Worm (Caenorhabditis elegans) whole organism, L3 larva: Measurements from ENCODE around the gene H14E04.2.

Source experiments
- R02D3.7 ChIP-seq: fragments of 150-350 bp; optimal IDR thresholded peaks from 2 replicates; lab custom pipeline; 2014; ENCODE audit warnings: missing biosample characterization, missing genetic modification characterization
- ZK546.5 ChIP-seq: sonication (generic microtip); optimal IDR thresholded peaks from 2 replicates; lab custom pipeline; 2017; ENCODE audit warnings: missing biosample characterization, missing genetic modification characterization
- ama-1 ChIP-seq: fragments of 150-350 bp; optimal IDR thresholded peaks from 2 replicates; lab custom pipeline; 2018
- ceh-28 ChIP-seq: fragments of 150-350 bp; optimal IDR thresholded peaks from 2 replicates; lab custom pipeline; 2014; ENCODE audit warnings: missing biosample characterization, missing genetic modification reagents, missing genetic modification characterization
- ceh-9 ChIP-seq: sonication (generic microtip); optimal IDR thresholded peaks from 2 replicates; lab custom pipeline; 2018; ENCODE audit warnings: missing biosample characterization, missing genetic modification characterization
- egl-27 ChIP-seq: sonication (generic microtip); optimal IDR thresholded peaks from 4 replicates; lab custom pipeline; 2017; ENCODE audit warnings: missing biosample characterization, missing genetic modification reagents, missing genetic modification characterization
- elt-1 ChIP-seq: fragments of 150-350 bp; optimal IDR thresholded peaks from 2 replicates; lab custom pipeline; 2014; ENCODE audit warnings: missing biosample characterization, missing genetic modification characterization
- elt-2 ChIP-seq: sonication (generic microtip); optimal IDR thresholded peaks from 2 replicates; lab custom pipeline; 2016; ENCODE audit warnings: missing genetic modification reagents, mild to moderate bottlenecking, missing genetic modification characterization, missing compliant biosample characterization
- elt-3 ChIP-seq, 3 experiments: fragments of 150-350 bp in 1 of 3; sonication (generic microtip) in 2 of 3; optimal IDR thresholded peaks; 2 replicates in 2 of 3; 4 replicates in 1 of 3; lab custom pipeline; 2014 to 2017; ENCODE audit warnings: missing biosample characterization in 3 of 3, missing genetic modification characterization in 3 of 3
- eor-1 ChIP-seq, 2 experiments: fragments of 150-350 bp; optimal IDR thresholded peaks; 2 replicates each; lab custom pipeline; 2014 to 2018; ENCODE audit warnings: missing biosample characterization in 2 of 2, missing genetic modification characterization in 2 of 2
- fkh-10 ChIP-seq: sonication (generic microtip); optimal IDR thresholded peaks from 2 replicates; lab custom pipeline; 2017; ENCODE audit warnings: missing biosample characterization, missing genetic modification reagents, missing genetic modification characterization
- fkh-2 ChIP-seq: fragments of 150-350 bp; optimal IDR thresholded peaks from 2 replicates; lab custom pipeline; 2014; ENCODE audit warnings: missing biosample characterization, missing genetic modification reagents, missing genetic modification characterization
- fos-1 ChIP-seq: fragments of 150-350 bp; optimal IDR thresholded peaks from 2 replicates; lab custom pipeline; 2014; ENCODE audit warnings: missing biosample characterization, missing genetic modification characterization
- lin-15B ChIP-seq: fragments of 150-350 bp; optimal IDR thresholded peaks from 2 replicates; lab custom pipeline; 2014; ENCODE audit warnings: missing biosample characterization, missing genetic modification characterization
- lsy-12 ChIP-seq: sonication (generic microtip); optimal IDR thresholded peaks from 2 replicates; lab custom pipeline; 2016; ENCODE audit warnings: mild to moderate bottlenecking, missing genetic modification characterization, missing compliant biosample characterization
- mdl-1 ChIP-seq: fragments of 150-350 bp; optimal IDR thresholded peaks from 2 replicates; lab custom pipeline; 2014; ENCODE audit warnings: missing biosample characterization, missing genetic modification characterization
- mml-1 ChIP-seq: fragments of 150-350 bp; sonication (generic microtip); optimal IDR thresholded peaks from 3 replicates; lab custom pipeline; 2014; ENCODE audit warnings: missing biosample characterization, missing genetic modification characterization
- nfya-1 ChIP-seq: sonication (generic microtip); optimal IDR thresholded peaks from 2 replicates; lab custom pipeline; 2017; ENCODE audit warnings: missing genetic modification characterization, mild to moderate bottlenecking, missing compliant biosample characterization, antibody characterized with exemption, moderate library complexity; ENCODE audit not compliant: insufficient read depth
- nhr-237 ChIP-seq: fragments of 150-350 bp; optimal IDR thresholded peaks from 2 replicates; lab custom pipeline; 2014; ENCODE audit warnings: missing biosample characterization, missing genetic modification characterization
- nhr-43 ChIP-seq: sonication (generic microtip); optimal IDR thresholded peaks from 2 replicates; lab custom pipeline; 2016; ENCODE audit warnings: mild to moderate bottlenecking, missing genetic modification characterization, missing compliant biosample characterization; ENCODE audit not compliant: poor library complexity, severe bottlenecking
- nhr-67 ChIP-seq: fragments of 150-350 bp; optimal IDR thresholded peaks from 2 replicates; lab custom pipeline; 2014; ENCODE audit warnings: missing biosample characterization, missing genetic modification characterization
- nhr-76 ChIP-seq: fragments of 150-350 bp; sonication (generic microtip); optimal IDR thresholded peaks from 5 replicates; lab custom pipeline; 2014; ENCODE audit warnings: missing biosample characterization, missing genetic modification characterization
- pha-4 ChIP-seq: fragments of 150-350 bp; optimal IDR thresholded peaks from 2 replicates; lab custom pipeline; 2014; ENCODE audit warnings: missing biosample characterization, missing genetic modification reagents, missing genetic modification characterization
- pqm-1 ChIP-seq: fragments of 150-350 bp; optimal IDR thresholded peaks from 2 replicates; lab custom pipeline; 2017; ENCODE audit warnings: missing biosample characterization, missing genetic modification characterization, inconsistent platforms
- skn-1 ChIP-seq: fragments of 150-350 bp; optimal IDR thresholded peaks from 2 replicates; lab custom pipeline; 2014; ENCODE audit warnings: missing biosample characterization, missing genetic modification characterization
- snpc-4 ChIP-seq: fragments of 150-350 bp; optimal IDR thresholded peaks from 2 replicates; lab custom pipeline; 2014; ENCODE audit warnings: missing biosample characterization, missing genetic modification characterization
- tbx-2 ChIP-seq: sonication (generic microtip); optimal IDR thresholded peaks from 2 replicates; lab custom pipeline; 2016; ENCODE audit warnings: mild to moderate bottlenecking, missing genetic modification characterization, missing compliant biosample characterization
- zag-1 ChIP-seq: fragments of 150-350 bp; optimal IDR thresholded peaks from 2 replicates; lab custom pipeline; 2014; ENCODE audit warnings: missing biosample characterization, missing genetic modification characterization
- ztf-4 ChIP-seq: fragments of 150-350 bp; optimal IDR thresholded peaks from 2 replicates; lab custom pipeline; 2014; ENCODE audit warnings: missing biosample characterization, missing genetic modification characterization

The H14E04.2 gene

DNA sequence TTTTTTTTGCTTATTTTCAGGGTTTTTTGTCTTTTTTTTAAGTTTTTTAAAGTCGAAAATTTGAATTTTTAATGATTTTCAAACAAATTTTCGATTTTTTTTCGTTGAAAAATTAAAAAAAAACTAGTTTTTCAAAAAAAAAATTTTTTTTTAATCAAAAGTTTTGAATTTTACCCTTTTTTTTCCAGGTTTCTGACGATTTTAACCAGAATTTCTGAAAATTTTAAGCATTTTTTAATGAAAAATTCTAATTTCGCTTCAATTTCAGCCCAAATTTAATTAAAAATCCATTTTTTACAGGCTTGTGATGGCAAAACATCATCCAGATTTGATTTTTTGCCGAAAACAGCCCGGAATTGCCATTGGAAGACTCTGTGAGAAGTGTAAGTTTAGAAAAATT is 32.7 kb upstream of the H14E04.2 start, which contains the start of gene phf-5:
TSS of gene phf-5 (plus strand) at position 301 of the 400 bp plus-strand sequence.
- TF ChIP-seq mml-1 (no peak), eor-1 (tag; optimal IDR thresholded peaks at IDR 0.05; lab: Kevin White, UChicago) (no peak), nhr-237 (tag; lab: Kevin White, UChicago) (no peak), tbx-2 (tag; lab: Kevin White, UChicago) (no peak), nhr-76 (tag; lab: Kevin White, UChicago) (no peak), pha-4 (tag; lab: Kevin White, UChicago) (no peak), ceh-9 (tag; lab: Kevin White, UChicago) (no peak), nfya-1 (tag; lab: Kevin White, UChicago) (no peak), elt-2 (tag; lab: Kevin White, UChicago) (no peak), pqm-1 (tag; lab: Kevin White, UChicago) (no peak), ZK546.5 (tag; lab: Kevin White, UChicago) (no peak), zag-1 (tag; lab: Kevin White, UChicago) (no peak), fos-1 (tag; lab: Kevin White, UChicago) (no peak), R02D3.7 (tag; lab: Kevin White, UChicago) (no peak), ztf-4 (tag; lab: Kevin White, UChicago) (no peak), fkh-2 (tag; lab: Kevin White, UChicago) (no peak), snpc-4 (tag; lab: Kevin White, UChicago) (no peak)
- TF ChIP-seq, all 47 proteins: peak for 0

DNA sequence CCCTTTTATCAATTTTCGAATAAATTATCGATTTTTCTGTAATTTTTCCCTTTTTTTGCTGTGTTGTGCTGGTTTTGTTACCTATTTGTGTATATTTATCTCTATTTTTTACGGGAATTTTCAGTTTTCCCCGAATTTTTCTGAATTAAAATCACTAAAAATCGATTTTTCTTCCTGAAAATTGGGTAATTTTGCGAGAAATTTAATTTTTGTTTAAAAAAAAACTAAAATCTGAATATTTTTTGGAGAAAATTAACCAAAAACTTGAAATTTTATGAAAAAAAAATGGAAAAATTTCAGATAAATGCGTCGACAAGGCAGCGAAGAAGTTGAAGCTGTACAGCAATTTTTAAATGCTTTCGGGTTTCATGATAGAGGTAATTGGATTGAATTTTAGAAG is 28.7 kb upstream of the H14E04.2 start, which contains the start of gene gip-1:
TSS of gene gip-1 (plus strand) at position 301 of the 400 bp plus-strand sequence.
- TF ChIP-seq skn-1 (tag; lab: Kevin White, UChicago) (no peak), lsy-12 (tag; lab: Kevin White, UChicago) (no peak), fkh-10 (GFP tag; lab: Kevin White, UChicago) (no peak), nhr-43 (tag; lab: Kevin White, UChicago) (no peak), ceh-9 (tag; lab: Kevin White, UChicago) (no peak), mml-1 (no peak), lin-15B (no peak), nhr-76 (tag; lab: Kevin White, UChicago) (no peak), nfya-1 (tag; lab: Kevin White, UChicago) (no peak), pha-4 (tag; lab: Kevin White, UChicago) (no peak), ceh-28 (tag; lab: Kevin White, UChicago) (no peak), nhr-67 (tag; lab: Kevin White, UChicago) (no peak), ama-1 (lab: Kevin White, UChicago) (no peak), tbx-2 (tag; lab: Kevin White, UChicago) (no peak)

DNA sequence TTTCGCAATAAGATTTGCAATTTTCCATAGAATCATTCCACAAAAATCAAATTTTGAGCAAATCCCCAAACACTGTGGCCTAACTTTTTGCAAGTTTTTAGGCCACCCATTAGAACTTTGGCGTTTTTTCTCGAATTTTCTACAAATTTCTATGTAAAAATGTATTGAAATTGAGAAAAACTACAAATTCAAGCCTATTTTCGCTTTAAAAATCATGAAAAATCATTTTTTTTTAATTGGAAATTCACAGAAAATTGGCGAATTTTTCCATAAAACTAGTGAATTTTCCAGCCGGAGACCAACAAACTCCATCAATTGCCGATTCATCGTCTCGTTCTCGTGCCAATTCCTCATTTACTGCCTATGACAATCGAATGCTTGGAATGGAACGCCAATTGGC is 26.0 kb upstream of the H14E04.2 start:
- TF ChIP-seq mdl-1 (tag; lab: Kevin White, UChicago), result no peak
- TF ChIP-seq, all 47 proteins: peak for 0

DNA sequence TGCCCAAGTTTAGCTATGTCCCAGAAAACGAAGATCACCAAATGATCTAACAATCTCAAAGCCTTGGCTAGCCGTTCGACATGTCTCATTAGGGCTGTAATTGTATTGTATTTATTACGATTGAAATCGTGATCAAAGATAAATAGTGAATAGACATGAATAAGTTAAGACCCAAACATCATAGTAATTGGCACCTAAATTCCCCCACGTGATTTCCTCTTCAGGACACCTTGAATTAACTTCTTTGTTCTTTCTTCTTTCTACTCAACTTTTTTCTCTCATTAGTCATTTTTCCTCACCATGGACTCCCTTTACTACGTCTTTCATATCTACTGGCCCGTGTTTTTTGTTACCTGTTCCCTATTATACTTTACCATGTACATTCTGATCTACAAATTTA is 13.3 kb upstream of the H14E04.2 start, which contains the start of gene srd-69:
TSS of gene srd-69 (plus strand) at position 301 of the 400 bp plus-strand sequence.
- TF ChIP-seq zag-1 (tag; lab: Kevin White, UChicago) (no peak), egl-27 (tag; lab: Kevin White, UChicago) (no peak), fos-1 (tag; lab: Kevin White, UChicago) (no peak), elt-3 (tag; optimal IDR thresholded peaks at IDR 0.05; lab: Kevin White, UChicago) (no peak), snpc-4 (tag; lab: Kevin White, UChicago) (no peak), ceh-28 (tag; lab: Kevin White, UChicago) (no peak), pqm-1 (tag; lab: Kevin White, UChicago) (no peak), eor-1 (tag; optimal IDR thresholded peaks at IDR 0.05; lab: Kevin White, UChicago) (no peak), nhr-43 (tag; lab: Kevin White, UChicago) (no peak), nfya-1 (tag; lab: Kevin White, UChicago) (no peak)

DNA sequence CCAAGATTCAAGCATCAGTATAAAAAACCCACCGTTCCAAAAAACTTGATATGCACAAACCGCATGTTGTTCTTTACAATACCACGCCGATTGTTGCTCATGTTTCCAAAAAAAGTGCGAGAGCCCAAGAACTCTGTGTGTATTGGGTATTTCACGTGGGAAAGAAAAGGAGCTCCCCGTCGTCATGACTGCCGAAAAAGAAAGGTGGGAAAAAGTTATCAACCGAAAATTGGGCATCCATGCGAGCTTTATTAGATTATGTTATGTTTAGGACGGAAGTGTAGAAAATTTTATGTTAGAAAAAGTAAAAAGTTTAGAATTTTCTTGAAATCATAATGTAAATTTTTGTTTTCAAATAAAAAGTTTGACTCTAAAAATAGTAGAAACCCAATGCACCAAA is 7.6 kb upstream of the H14E04.2 start, which contains the start of gene H04J21.4:
TSS of gene H04J21.4 (minus strand) at position 101 of the 400 bp plus-strand sequence.
- TF ChIP-seq R02D3.7 (tag; lab: Kevin White, UChicago), result no peak
- no peak for TF ChIP-seq ZK546.5 (tag; lab: Kevin White, UChicago)
- TF ChIP-seq pha-4 (tag; lab: Kevin White, UChicago), result no peak
- no peak for TF ChIP-seq pqm-1 (tag; lab: Kevin White, UChicago)
- no peak for TF ChIP-seq elt-1 (tag; lab: Kevin White, UChicago)
- TF ChIP-seq, all 47 proteins: peak for 0
